Worm (Caenorhabditis elegans): ENCODE data around the gene fut-3.
"Not testable (repeated sequence)": the region's sequence is repeated elsewhere in the genome, so short reads cannot be mapped to it uniquely, and the experiment has no call there.

- not testable (repeated sequence) for TF ChIP-seq flt-1 (GFP tag; IDR thresholded peaks at IDR 0.05); ama-1 (optimal IDR thresholded peaks at IDR 0.05); pes-1 (GFP tag; IDR thresholded peaks at IDR 0.05); ets-7 (tag; optimal IDR thresholded peaks at IDR 0.05); hmbx-1 (tag; optimal IDR thresholded peaks at IDR 0.05); hnd-1 (tag; optimal IDR thresholded peaks at IDR 0.05); sea-1 (GFP tag; conservative IDR thresholded peaks at IDR 0.05); tbx-37 (GFP tag; conservative IDR thresholded peaks at IDR 0.05); F13C5.2 (tag; optimal IDR thresholded peaks at IDR 0.05); B0310.2 (tag; optimal IDR thresholded peaks at IDR 0.05); aly-1 (tag; optimal IDR thresholded peaks at IDR 0.05); tbx-11 (GFP tag; IDR thresholded peaks at IDR 0.05); hmg-4 (GFP tag; optimal IDR thresholded peaks at IDR 0.05)
Observed at ce11 chrII:5630851-5631401, 28.6 kb downstream of the fut-3 start, which contains the start of the genes F59E12.6 and npl-4.1.
